In the genomic region with DNA sequence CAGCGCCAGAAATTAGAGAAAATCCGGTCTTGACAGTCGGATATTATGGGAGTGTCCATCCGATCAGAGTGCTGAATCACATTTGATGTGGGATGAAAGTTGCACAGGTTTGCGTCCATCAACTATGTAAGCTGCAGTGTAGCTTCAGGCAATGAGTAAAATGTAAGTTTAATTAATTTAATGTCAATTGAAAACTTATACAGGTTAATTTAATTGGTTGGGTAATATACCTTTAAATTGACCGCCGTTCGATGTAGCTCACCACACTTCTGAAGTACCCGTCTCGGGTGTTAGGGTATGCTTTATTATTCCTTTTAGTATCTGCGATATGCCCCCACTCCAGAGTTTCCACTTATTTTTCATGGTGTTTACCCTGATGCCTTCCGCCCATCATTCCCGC, we compare ENCODE assay signal across 3 fruit fly cellular contexts.
TF ChIP-seq lines count a peak whose summit lies in the region.

No protein-coding gene starts in this region.

TF ChIP-seq in whole organism, embryonic, 481 proteins besides CTCF, POLR2A, EP300 and RAD21 (continued from another document and continues in another):
- peak; percentile 45; the same call in 1 of the 2 replicates for TF ChIP-seq Taf1 (GFP tag; IDR thresholded peaks at IDR 0.05; lab: Robert Waterston, UW)
- TF ChIP-seq tgo (GFP tag; IDR thresholded peaks at IDR 0.05; lab: Robert Waterston, UW), result peak; percentile 53; the same call in 2 of the 3 replicates
- no peak for TF ChIP-seq aop (GFP tag; IDR thresholded peaks at IDR 0.05; lab: Robert Waterston, UW)
- TF ChIP-seq CG14860 (GFP tag; IDR thresholded peaks at IDR 0.05; lab: Robert Waterston, UW; ENCODE audit: partially characterized antibody), result no peak
- no peak for TF ChIP-seq MTF-1 (GFP tag; optimal IDR thresholded peaks at IDR 0.05; lab: Kevin White, UChicago; ENCODE audit: borderline replicate concordance)
- no peak for TF ChIP-seq sna (GFP tag; IDR thresholded peaks at IDR 0.05; lab: Robert Waterston, UW; ENCODE audit: partially characterized antibody)
- peak; percentile 12 for TF ChIP-seq CG15269 (tag; optimal IDR thresholded peaks at IDR 0.05; lab: Kevin White, UChicago)
- peak; percentile 32 for TF ChIP-seq Meics (GFP tag; optimal IDR thresholded peaks at IDR 0.05; lab: Kevin White, UChicago)
- peak; percentile 15; the same call in 1 of the 2 replicates for TF ChIP-seq CG9215 (GFP tag; IDR thresholded peaks at IDR 0.05; lab: Robert Waterston, UW)
- TF ChIP-seq Ada2b (GFP tag; IDR thresholded peaks at IDR 0.05; lab: Robert Waterston, UW), result peak; percentile 45; the same call in 1 of the 2 replicates
- no peak; the same call in 1 of the 2 replicates for TF ChIP-seq CG5953 (GFP tag; IDR thresholded peaks at IDR 0.05; lab: Robert Waterston, UW)
- TF ChIP-seq gsb-n (tag; optimal IDR thresholded peaks at IDR 0.05; lab: Kevin White, UChicago), result no peak
- TF ChIP-seq CG7271 (tag; optimal IDR thresholded peaks at IDR 0.05; lab: Kevin White, UChicago), result no peak
- 0 out of 2 replicates have a peak, but pooled peaks have one; percentile 21 for TF ChIP-seq Awh (GFP tag; IDR thresholded peaks at IDR 0.05; lab: Robert Waterston, UW)
- TF ChIP-seq sisA (GFP tag; IDR thresholded peaks at IDR 0.05; lab: Robert Waterston, UW), result peak; percentile 8; the same call in 1 of the 2 replicates
- TF ChIP-seq bcd (GFP tag; optimal IDR thresholded peaks at IDR 0.05; lab: Kevin White, UChicago), result peak; percentile 20
- TF ChIP-seq toy (GFP tag; IDR thresholded peaks at IDR 0.05; lab: Robert Waterston, UW), result no peak
- TF ChIP-seq shn (GFP tag; optimal IDR thresholded peaks at IDR 0.05; lab: Kevin White, UChicago), result no peak
- TF ChIP-seq ems (GFP tag; optimal IDR thresholded peaks at IDR 0.05; lab: Kevin White, UChicago), result no peak
- TF ChIP-seq mam (GFP tag; optimal IDR thresholded peaks at IDR 0.05; lab: Kevin White, UChicago), result peak; percentile 43
- TF ChIP-seq lab (GFP tag; optimal IDR thresholded peaks at IDR 0.05; lab: Kevin White, UChicago), result peak; percentile 61
- TF ChIP-seq D19A (tag; optimal IDR thresholded peaks at IDR 0.05; lab: Kevin White, UChicago), result peak; percentile 59
- no peak for TF ChIP-seq Camta (GFP tag; optimal IDR thresholded peaks at IDR 0.05; lab: Kevin White, UChicago)
- no peak for TF ChIP-seq Bdp1 (GFP tag; optimal IDR thresholded peaks at IDR 0.05; lab: Kevin White, UChicago)
- TF ChIP-seq CG7357 (GFP tag; IDR thresholded peaks at IDR 0.05; lab: Robert Waterston, UW), result 0 out of 3 replicates have a peak, but pooled peaks have one; percentile 40
- no peak for TF ChIP-seq pan (optimal IDR thresholded peaks at IDR 0.05; lab: Kevin White, UChicago)
- peak in 1 of 2 experiments; percentile 32 for TF ChIP-seq pan (GFP tag; optimal IDR thresholded peaks at IDR 0.05 in 1 of 2, IDR thresholded peaks at IDR 0.05 in 1 of 2)
- no peak for TF ChIP-seq da (GFP tag; optimal IDR thresholded peaks at IDR 0.05; lab: Kevin White, UChicago)
- peak; percentile 19 for TF ChIP-seq Sox102F (GFP tag; optimal IDR thresholded peaks at IDR 0.05; lab: Kevin White, UChicago)
- 0 out of 3 replicates have a peak, but pooled peaks have one; percentile 48 for TF ChIP-seq gce (GFP tag; IDR thresholded peaks at IDR 0.05; lab: Robert Waterston, UW)
- TF ChIP-seq Mrtf (GFP tag; IDR thresholded peaks at IDR 0.05; lab: Robert Waterston, UW), result peak; percentile 42; the same call in 1 of the 3 replicates
- peak; percentile 40 for TF ChIP-seq abd-A (tag; optimal IDR thresholded peaks at IDR 0.05; lab: Kevin White, UChicago)
- peak; percentile 53; the same call in 1 of the 3 replicates for TF ChIP-seq CG11695 (GFP tag; IDR thresholded peaks at IDR 0.05; lab: Robert Waterston, UW)
- TF ChIP-seq her (GFP tag; optimal IDR thresholded peaks at IDR 0.05; lab: Kevin White, UChicago), result no peak
- peak; percentile 38; the same call in 1 of the 2 replicates for TF ChIP-seq CG31224 (GFP tag; IDR thresholded peaks at IDR 0.05; lab: Robert Waterston, UW)
- no peak for TF ChIP-seq Blimp-1 (GFP tag; optimal IDR thresholded peaks at IDR 0.05; lab: Kevin White, UChicago)
- peak; percentile 21 for TF ChIP-seq grau (tag; optimal IDR thresholded peaks at IDR 0.05; lab: Kevin White, UChicago)
- peak; percentile 62 for TF ChIP-seq vvl (GFP tag; IDR thresholded peaks at IDR 0.05; lab: Robert Waterston, UW)
- TF ChIP-seq bigmax (GFP tag; optimal IDR thresholded peaks at IDR 0.05; lab: Kevin White, UChicago), result no peak

TF ChIP-seq in whole organism, prepupa, 60 proteins besides CTCF, POLR2A, EP300 and RAD21 (continued from another document):
- peak; percentile 42 for TF ChIP-seq CG3919 (GFP tag; optimal IDR thresholded peaks at IDR 0.05; lab: Kevin White, UChicago)
- TF ChIP-seq Ets21C (GFP tag; optimal IDR thresholded peaks at IDR 0.05; lab: Kevin White, UChicago), result peak; percentile 27
- TF ChIP-seq svp (GFP tag; lab: Kevin White, UChicago), result peak; percentile 79
- no peak for TF ChIP-seq CG6854 (GFP tag; optimal IDR thresholded peaks at IDR 0.05; lab: Kevin White, UChicago)
- no peak for TF ChIP-seq Eip75B (GFP tag; optimal IDR thresholded peaks at IDR 0.05; lab: Kevin White, UChicago)
- TF ChIP-seq Gug (GFP tag; IDR thresholded peaks at IDR 0.05; lab: Robert Waterston, UW), result no peak
- TF ChIP-seq achi (GFP tag; optimal IDR thresholded peaks at IDR 0.05; lab: Kevin White, UChicago), result peak; percentile 40
- no peak for TF ChIP-seq vri (GFP tag; optimal IDR thresholded peaks at IDR 0.05; lab: Kevin White, UChicago)
- no peak for TF ChIP-seq CG6808 (GFP tag; optimal IDR thresholded peaks at IDR 0.05; lab: Kevin White, UChicago)
- TF ChIP-seq cyc (GFP tag; optimal IDR thresholded peaks at IDR 0.05; lab: Kevin White, UChicago), result peak; percentile 68
- peak; percentile 20 for TF ChIP-seq lz (GFP tag; optimal IDR thresholded peaks at IDR 0.05; lab: Kevin White, UChicago)
- TF ChIP-seq net (GFP tag; optimal IDR thresholded peaks at IDR 0.05; lab: Kevin White, UChicago), result no peak
- TF ChIP-seq Smox (GFP tag; optimal IDR thresholded peaks at IDR 0.05; lab: Kevin White, UChicago), result peak; percentile 57
- peak; percentile 3 for TF ChIP-seq spab (GFP tag; optimal IDR thresholded peaks at IDR 0.05; lab: Kevin White, UChicago)
- peak; percentile 60 for TF ChIP-seq topi (GFP tag; optimal IDR thresholded peaks at IDR 0.05; lab: Kevin White, UChicago)
- peak; percentile 20 for TF ChIP-seq CG34406 (GFP tag; optimal IDR thresholded peaks at IDR 0.05; lab: Kevin White, UChicago)
- peak; percentile 50; the same call in 1 of the 2 replicates for TF ChIP-seq CG15336 (GFP tag; IDR thresholded peaks at IDR 0.05; lab: Robert Waterston, UW)
- TF ChIP-seq CG7368 (GFP tag; optimal IDR thresholded peaks at IDR 0.05; lab: Kevin White, UChicago), result no peak
- TF ChIP-seq ss (GFP tag; optimal IDR thresholded peaks at IDR 0.05; lab: Kevin White, UChicago), result peak in 1 of 2 experiments; percentile 32
- TF ChIP-seq Hr39 (GFP tag; optimal IDR thresholded peaks at IDR 0.05; lab: Kevin White, UChicago), result peak; percentile 76
- TF ChIP-seq CG1621 (tag; optimal IDR thresholded peaks at IDR 0.05; lab: Kevin White, UChicago), result no peak
- peak in 1 of 2 experiments; percentile 23 for TF ChIP-seq salr (GFP tag; optimal IDR thresholded peaks at IDR 0.05; lab: Kevin White, UChicago)
- no peak for TF ChIP-seq CG8319 (GFP tag; optimal IDR thresholded peaks at IDR 0.05; lab: Kevin White, UChicago)
- TF ChIP-seq OdsH (GFP tag; optimal IDR thresholded peaks at IDR 0.05; lab: Kevin White, UChicago), result peak; percentile 43
- TF ChIP-seq CG6163 (GFP tag; IDR thresholded peaks at IDR 0.05; lab: Robert Waterston, UW), result peak; percentile 77
- TF ChIP-seq fd85E (GFP tag; optimal IDR thresholded peaks at IDR 0.05; lab: Kevin White, UChicago), result no peak
- peak; percentile 69 for TF ChIP-seq Sox102F (GFP tag; optimal IDR thresholded peaks at IDR 0.05; lab: Kevin White, UChicago)
- no peak for TF ChIP-seq CG16779 (tag; optimal IDR thresholded peaks at IDR 0.05; lab: Kevin White, UChicago)
- no peak for TF ChIP-seq Lpt (GFP tag; optimal IDR thresholded peaks at IDR 0.05; lab: Kevin White, UChicago)
- TF ChIP-seq Eip93F (GFP tag; optimal IDR thresholded peaks at IDR 0.05; lab: Kevin White, UChicago), result no peak
- TF ChIP-seq CG6276 (GFP tag; optimal IDR thresholded peaks at IDR 0.05; lab: Kevin White, UChicago), result no peak
- no peak for TF ChIP-seq dac (GFP tag; optimal IDR thresholded peaks at IDR 0.05; lab: Kevin White, UChicago)
- TF ChIP-seq CG11762 (GFP tag; optimal IDR thresholded peaks at IDR 0.05; lab: Kevin White, UChicago; ENCODE audit: insufficient read depth), result no peak
- peak; percentile 38 for TF ChIP-seq dsx (GFP tag; optimal IDR thresholded peaks at IDR 0.05; lab: Kevin White, UChicago; ENCODE audit: poor library complexity, severe bottlenecking)
- TF ChIP-seq Blimp-1 (GFP tag; optimal IDR thresholded peaks at IDR 0.05; lab: Kevin White, UChicago), result no peak
- TF ChIP-seq eg (GFP tag; IDR thresholded peaks at IDR 0.05; lab: Robert Waterston, UW), result peak; percentile 51; the same call in 1 of the 3 replicates
- TF ChIP-seq CG4318 (GFP tag; optimal IDR thresholded peaks at IDR 0.05; lab: Kevin White, UChicago), result peak; percentile 22
- TF ChIP-seq CG11294 (GFP tag; IDR thresholded peaks at IDR 0.05; lab: Robert Waterston, UW), result no peak
TF ChIP-seq in whole organism, prepupa: peak in this region for 37.

TF ChIP-seq in whole organism, wandering third instar larva, 38 proteins besides CTCF, POLR2A, EP300 and RAD21 (continued from another document):
- no peak for TF ChIP-seq CG32264 (GFP tag; optimal IDR thresholded peaks at IDR 0.05; lab: Kevin White, UChicago)
- TF ChIP-seq Vsx2 (GFP tag; optimal IDR thresholded peaks at IDR 0.05; lab: Kevin White, UChicago; ENCODE audit: partially characterized antibody), result no peak
- TF ChIP-seq tai (GFP tag; optimal IDR thresholded peaks at IDR 0.05; lab: Kevin White, UChicago), result no peak
- no peak for TF ChIP-seq Sp1 (GFP tag; optimal IDR thresholded peaks at IDR 0.05; lab: Kevin White, UChicago)
- no peak for TF ChIP-seq usp (GFP tag; optimal IDR thresholded peaks at IDR 0.05; lab: Kevin White, UChicago)
- TF ChIP-seq h (GFP tag; optimal IDR thresholded peaks at IDR 0.05; lab: Kevin White, UChicago), result peak; percentile 34
- no peak for TF ChIP-seq Dfd (GFP tag; optimal IDR thresholded peaks at IDR 0.05; lab: Kevin White, UChicago)
